Fruit fly (Drosophila melanogaster): ENCODE results near the gene CG15357.

dm6 chr2L:1901269-1901668, 44.2 kb downstream of the CG15357 start:
- TF ChIP-seq CG6854 (GFP tag; optimal IDR thresholded peaks at IDR 0.05) (no peak), Sox102F (GFP tag; optimal IDR thresholded peaks at IDR 0.05) (no peak), CG34406 (GFP tag; optimal IDR thresholded peaks at IDR 0.05) (no peak), OdsH (GFP tag; optimal IDR thresholded peaks at IDR 0.05) (no peak), Eip75B (GFP tag; optimal IDR thresholded peaks at IDR 0.05) (no peak), CG3032 (tag; optimal IDR thresholded peaks at IDR 0.05) (no peak), eg (GFP tag; IDR thresholded peaks at IDR 0.05) (no peak), CG10669 (GFP tag; optimal IDR thresholded peaks at IDR 0.05) (no peak), fd59A (GFP tag; optimal IDR thresholded peaks at IDR 0.05) (no peak)

All from whole organism, prepupa.